Worm (Caenorhabditis elegans) whole organism, L1 larva: ENCODE data around the gene ltah-1.1.

Experiments used
- C16A3.4 ChIP-seq: fragments of 150-350 bp; optimal IDR thresholded peaks from 2 replicates; lab custom pipeline; 2014; ENCODE audit warnings: missing biosample characterization, missing genetic modification characterization
- F16B12.6 ChIP-seq: fragments of 150-350 bp; optimal IDR thresholded peaks from 2 replicates; lab custom pipeline; 2014; ENCODE audit warnings: missing biosample characterization, missing genetic modification characterization
- aha-1 ChIP-seq: fragments of 150-350 bp; optimal IDR thresholded peaks from 2 replicates; lab custom pipeline; 2014; ENCODE audit warnings: missing biosample characterization, missing genetic modification characterization
- aly-2 ChIP-seq: fragments of 150-350 bp; optimal IDR thresholded peaks from 2 replicates; lab custom pipeline; 2014; ENCODE audit warnings: missing biosample characterization, missing genetic modification characterization
- blmp-1 ChIP-seq: fragments of 150-350 bp; optimal IDR thresholded peaks from 2 replicates; lab custom pipeline; 2014; ENCODE audit warnings: missing biosample characterization, missing genetic modification characterization
- ceh-8 ChIP-seq: fragments of 200-800 bp; sonication (Bioruptor generic); optimal IDR thresholded peaks from 2 replicates; lab custom pipeline; 2018; ENCODE audit warnings: mild to moderate bottlenecking, missing genetic modification characterization, moderate library complexity, missing compliant biosample characterization
- ceh-82 ChIP-seq, 3 experiments: fragments of 150-350 bp in 1 of 3; sonication (generic microtip) in 2 of 3; optimal IDR thresholded peaks; 2 replicates each; lab custom pipeline; 2014 to 2017; ENCODE audit warnings: missing biosample characterization in 3 of 3, missing genetic modification characterization in 3 of 3
- ceh-88 ChIP-seq: fragments of 200-800 bp; sonication (Bioruptor generic); IDR thresholded peaks from 2 replicates; pipeline ENCODE4 v1.3.6; 2022; ENCODE audit warnings: missing genetic modification characterization, missing compliant biosample characterization
- ceh-90 ChIP-seq: sonication (generic microtip); optimal IDR thresholded peaks from 2 replicates; lab custom pipeline; 2016; ENCODE audit warnings: missing genetic modification characterization, missing compliant biosample characterization
- dpl-1 ChIP-seq, 3 experiments: fragments of 150-350 bp in 2 of 3; sonication (generic microtip) in 1 of 3; optimal IDR thresholded peaks; 2 replicates each; lab custom pipeline; 2014 to 2017; ENCODE audit warnings: missing biosample characterization in 3 of 3, missing genetic modification characterization in 3 of 3, missing genetic modification reagents in 3 of 3
- efl-1 ChIP-seq, 4 experiments: fragments of 150-350 bp; optimal IDR thresholded peaks in 3 of 4; peaks in 1 of 4; 1 replicate in 1 of 4; 2 replicates in 3 of 4; lab custom pipeline; 2014; ENCODE audit warnings: missing biosample characterization in 2 of 4, missing genetic modification characterization in 2 of 4, missing genetic modification reagents in 2 of 4
- efl-3 ChIP-seq: fragments of 200-800 bp; sonication (Bioruptor generic); optimal IDR thresholded peaks from 2 replicates; lab custom pipeline; 2018; ENCODE audit warnings: mild to moderate bottlenecking, missing genetic modification characterization, missing compliant biosample characterization
- egl-27 ChIP-seq, 2 experiments: fragments of 150-350 bp in 1 of 2; sonication (generic microtip); optimal IDR thresholded peaks; 3 replicates each; lab custom pipeline; 2017 to 2018; ENCODE audit warnings: missing biosample characterization in 2 of 2, missing genetic modification characterization in 2 of 2, missing genetic modification reagents in 2 of 2
- fos-1 ChIP-seq: fragments of 150-350 bp; optimal IDR thresholded peaks from 2 replicates; lab custom pipeline; 2014; ENCODE audit warnings: missing biosample characterization, missing genetic modification characterization
- grh-1 ChIP-seq: fragments of 200-800 bp; sonication (Bioruptor generic); IDR thresholded peaks from 2 replicates; pipeline ENCODE4 v1.3.6; 2022; ENCODE audit warnings: missing genetic modification reagents, missing genetic modification characterization, missing compliant biosample characterization
- hlh-17 ChIP-seq: fragments of 200-800 bp; sonication (Bioruptor generic); optimal IDR thresholded peaks from 2 replicates; lab custom pipeline; 2018; ENCODE audit warnings: missing genetic modification characterization, mild to moderate bottlenecking, missing compliant biosample characterization, moderate library complexity, borderline replicate concordance
- hpl-2 ChIP-seq: fragments of 150-350 bp; optimal IDR thresholded peaks from 2 replicates; lab custom pipeline; 2014; ENCODE audit warnings: missing biosample characterization, missing genetic modification reagents, missing genetic modification characterization
- irx-1 ChIP-seq: sonication (generic microtip); optimal IDR thresholded peaks from 2 replicates; lab custom pipeline; 2016; ENCODE audit warnings: missing genetic modification characterization, missing compliant biosample characterization
- isw-1 ChIP-seq: fragments of 200-800 bp; sonication (Bioruptor generic); IDR thresholded peaks from 2 replicates; pipeline ENCODE4 v1.3.6; 2022; ENCODE audit warnings: missing genetic modification characterization, missing compliant biosample characterization
- lin-13 ChIP-seq: fragments of 150-350 bp; optimal IDR thresholded peaks from 2 replicates; lab custom pipeline; 2014; ENCODE audit warnings: missing biosample characterization, missing genetic modification reagents, missing genetic modification characterization
- lin-35 ChIP-seq, 2 experiments: fragments of 150-350 bp; optimal IDR thresholded peaks; 2 replicates each; lab custom pipeline; 2014; ENCODE audit warnings: missing biosample characterization in 2 of 2, missing genetic modification characterization in 2 of 2, missing genetic modification reagents in 2 of 2
- lin-39 ChIP-seq: fragments of 150-350 bp; optimal IDR thresholded peaks from 2 replicates; lab custom pipeline; 2014; ENCODE audit warnings: missing biosample characterization, missing genetic modification reagents, missing genetic modification characterization
- lir-3 ChIP-seq: sonication (generic microtip); optimal IDR thresholded peaks from 2 replicates; lab custom pipeline; 2016; ENCODE audit warnings: mild to moderate bottlenecking, missing genetic modification characterization, moderate library complexity, missing compliant biosample characterization; ENCODE audit not compliant: poor library complexity
- lsy-2 ChIP-seq, 2 experiments: fragments of 150-350 bp; optimal IDR thresholded peaks; 2 replicates each; lab custom pipeline; 2014; ENCODE audit warnings: missing biosample characterization in 2 of 2, missing genetic modification characterization in 2 of 2
- mab-9 ChIP-seq: fragments of 200-800 bp; sonication (Bioruptor generic); IDR thresholded peaks from 2 replicates; pipeline ENCODE4 v1.3.6; 2022; ENCODE audit warnings: missing genetic modification reagents, missing genetic modification characterization, missing compliant biosample characterization
- mep-1 ChIP-seq: fragments of 150-350 bp; optimal IDR thresholded peaks from 2 replicates; lab custom pipeline; 2014; ENCODE audit warnings: missing biosample characterization, missing genetic modification characterization
- nhr-19 ChIP-seq: fragments of 200-800 bp; sonication (Bioruptor generic); conservative IDR thresholded peaks from 2 replicates; pipeline ENCODE4 v1.3.6; 2022; ENCODE audit warnings: missing genetic modification characterization, missing compliant biosample characterization
- nhr-20 ChIP-seq: sonication (generic microtip); optimal IDR thresholded peaks from 2 replicates; lab custom pipeline; 2016; ENCODE audit warnings: mild to moderate bottlenecking, missing genetic modification characterization, missing compliant biosample characterization
- nhr-47 ChIP-seq: sonication (generic microtip); optimal IDR thresholded peaks from 2 replicates; lab custom pipeline; 2016; ENCODE audit warnings: mild to moderate bottlenecking, missing genetic modification characterization, moderate library complexity, missing compliant biosample characterization
- nhr-71 ChIP-seq: sonication (generic microtip); optimal IDR thresholded peaks from 2 replicates; lab custom pipeline; 2016; ENCODE audit warnings: mild to moderate bottlenecking, missing genetic modification characterization, moderate library complexity, missing compliant biosample characterization
- nhr-84 ChIP-seq: sonication (generic microtip); optimal IDR thresholded peaks from 2 replicates; lab custom pipeline; 2017; ENCODE audit warnings: missing biosample characterization, missing genetic modification characterization
- rnt-1 ChIP-seq: sonication (generic microtip); optimal IDR thresholded peaks from 2 replicates; lab custom pipeline; 2016; ENCODE audit warnings: mild to moderate bottlenecking, missing genetic modification characterization, moderate library complexity, missing compliant biosample characterization
- snu-23 ChIP-seq: sonication (generic microtip); optimal IDR thresholded peaks from 2 replicates; lab custom pipeline; 2016; ENCODE audit warnings: missing genetic modification characterization, missing compliant biosample characterization
- sox-4 ChIP-seq: sonication (generic microtip); optimal IDR thresholded peaks from 2 replicates; lab custom pipeline; 2016; ENCODE audit warnings: missing genetic modification characterization, missing compliant biosample characterization
- sup-37 ChIP-seq: fragments of 200-800 bp; sonication (Bioruptor generic); optimal IDR thresholded peaks from 2 replicates; lab custom pipeline; 2018; ENCODE audit warnings: mild to moderate bottlenecking, missing genetic modification characterization, missing compliant biosample characterization
- swsn-7 ChIP-seq: sonication (generic microtip); optimal IDR thresholded peaks from 2 replicates; lab custom pipeline; 2016; ENCODE audit warnings: missing genetic modification characterization, missing compliant biosample characterization
- tbx-2 ChIP-seq: sonication (generic microtip); optimal IDR thresholded peaks from 2 replicates; lab custom pipeline; 2016; ENCODE audit warnings: missing genetic modification characterization, missing compliant biosample characterization
- tlp-1 ChIP-seq: fragments of 150-350 bp; optimal IDR thresholded peaks from 2 replicates; lab custom pipeline; 2014; ENCODE audit warnings: missing biosample characterization, missing genetic modification characterization
- unc-130 ChIP-seq: fragments of 150-350 bp; optimal IDR thresholded peaks from 2 replicates; lab custom pipeline; 2017; ENCODE audit warnings: missing biosample characterization, missing genetic modification characterization, inconsistent platforms
- unc-30 ChIP-seq: sonication (generic microtip); optimal IDR thresholded peaks from 2 replicates; lab custom pipeline; 2017; ENCODE audit warnings: missing biosample characterization, missing genetic modification characterization
- unc-62 ChIP-seq: fragments of 150-350 bp; optimal IDR thresholded peaks from 2 replicates; lab custom pipeline; 2014; ENCODE audit warnings: missing biosample characterization, missing genetic modification reagents, missing genetic modification characterization
- vab-15 ChIP-seq: sonication (generic microtip); optimal IDR thresholded peaks from 2 replicates; lab custom pipeline; 2017; ENCODE audit warnings: missing genotype, mild to moderate bottlenecking, missing genetic modification characterization, missing compliant biosample characterization
- xbp-1 ChIP-seq: sonication (generic microtip); optimal IDR thresholded peaks from 2 replicates; lab custom pipeline; 2016; ENCODE audit warnings: missing genetic modification characterization, missing compliant biosample characterization
- zip-4 ChIP-seq: fragments of 200-800 bp; sonication (Bioruptor generic); optimal IDR thresholded peaks from 2 replicates; lab custom pipeline; 2018; ENCODE audit warnings: mild to moderate bottlenecking, missing genetic modification characterization, moderate library complexity, missing compliant biosample characterization

Gene ltah-1.1

DNA sequence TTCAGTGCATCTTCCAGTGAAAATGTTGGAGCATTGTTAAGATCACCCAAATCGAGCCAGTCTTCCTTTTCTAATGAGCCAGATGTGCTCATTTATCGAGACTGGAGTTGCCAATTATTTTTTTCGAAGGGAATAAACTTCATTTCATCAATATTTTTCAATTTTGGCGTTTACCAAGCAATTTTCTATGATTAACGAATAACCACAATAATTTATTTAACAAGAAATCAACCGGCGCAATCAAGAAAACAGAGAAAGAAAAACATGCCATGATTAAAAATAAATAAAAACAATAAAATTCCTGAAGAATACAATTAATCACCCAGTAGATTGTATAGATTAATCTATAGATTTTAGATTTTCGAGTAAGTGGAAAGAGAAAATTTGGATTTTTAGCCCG, 3.5 kb upstream of the ltah-1.1 start, which contains the start of gene vps-8:
Gene vps-8 (minus strand): TSS at position 101 of the 400 bp plus-strand sequence.
- TF ChIP-seq lin-35 (GFP tag; optimal IDR thresholded peaks at IDR 0.05; lab: Kevin White, UChicago) (no peak), grh-1 (GFP tag; lab: Robert Waterston, UW) (no peak), aha-1 (no peak), lsy-2 (tag; optimal IDR thresholded peaks at IDR 0.05; lab: Kevin White, UChicago) (no peak), C16A3.4 (tag; lab: Kevin White, UChicago) (no peak), ceh-8 (no peak), ceh-90 (no peak), nhr-47 (tag; lab: Kevin White, UChicago) (no peak), blmp-1 (no peak), ceh-82 (tag; optimal IDR thresholded peaks at IDR 0.05; lab: Kevin White, UChicago) (no peak)

DNA sequence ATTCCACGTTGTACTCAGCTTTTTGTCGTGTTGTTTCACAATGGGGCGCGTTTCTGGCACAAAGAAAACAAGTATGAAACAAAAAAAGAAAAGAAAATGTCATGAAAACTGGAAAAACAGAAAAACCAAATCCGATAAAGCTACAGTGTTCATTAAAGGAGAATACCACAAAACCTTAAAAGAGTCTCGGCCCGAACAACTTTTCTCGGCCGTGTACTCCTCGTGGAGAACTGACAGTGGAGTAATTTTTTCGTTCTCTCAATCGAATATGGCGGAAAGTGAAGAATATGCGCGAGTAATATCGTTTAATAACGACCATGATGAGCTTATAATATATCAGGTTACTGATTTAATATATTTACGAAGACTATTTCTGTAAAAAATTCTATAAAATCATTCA, 915 bp upstream of the ltah-1.1 start, which contains the start of the genes tag-335 and vkmt-1:
Gene tag-335 (minus strand): TSS at position 88 of the 400 bp plus-strand sequence.
Gene vkmt-1 (plus strand): TSS at position 219 of the 400 bp plus-strand sequence.
- TF ChIP-seq rnt-1 (tag; lab: Kevin White, UChicago) (peak; percentile 70), blmp-1 (peak; percentile 19), swsn-7 (no peak), nhr-47 (tag; lab: Kevin White, UChicago) (peak; percentile 16), lsy-2 (tag; optimal IDR thresholded peaks at IDR 0.05; lab: Kevin White, UChicago) (peak in 1 of 2 experiments; percentile 50), snu-23 (GFP tag; lab: Kevin White, UChicago) (peak; percentile 34), hpl-2 (GFP tag; lab: Kevin White, UChicago) (no peak), F16B12.6 (tag; lab: Kevin White, UChicago) (peak; percentile 32), isw-1 (GFP tag; lab: Robert Waterston, UW) (no peak), nhr-71 (tag; lab: Kevin White, UChicago) (peak; percentile 28), ceh-90 (peak; percentile 52), lin-13 (GFP tag; lab: Kevin White, UChicago) (no peak), sox-4 (tag; lab: Kevin White, UChicago) (no peak), lir-3 (tag; lab: Kevin White, UChicago) (peak; percentile 7), lin-35 (GFP tag; optimal IDR thresholded peaks at IDR 0.05; lab: Kevin White, UChicago) (peak; percentile 4 to 37), nhr-20 (tag; lab: Kevin White, UChicago) (peak; percentile 16), lin-39 (tag; lab: Kevin White, UChicago) (no peak), xbp-1 (tag; lab: Kevin White, UChicago) (peak; percentile 29), efl-1 (optimal IDR thresholded peaks at IDR 0.05; lab: Kevin White, UChicago) (peak; percentile 11 to 25), efl-1 (GFP tag; optimal IDR thresholded peaks at IDR 0.05 in 1 of 2; lab: Kevin White, UChicago) (peak; percentile 11 to 17), tbx-2 (tag; lab: Kevin White, UChicago) (peak; percentile 16), ceh-88 (GFP tag; lab: Robert Waterston, UW) (no peak), dpl-1 (GFP tag; optimal IDR thresholded peaks at IDR 0.05; lab: Kevin White, UChicago) (peak in 2 of 3 experiments; percentile 1 to 36)

DNA sequence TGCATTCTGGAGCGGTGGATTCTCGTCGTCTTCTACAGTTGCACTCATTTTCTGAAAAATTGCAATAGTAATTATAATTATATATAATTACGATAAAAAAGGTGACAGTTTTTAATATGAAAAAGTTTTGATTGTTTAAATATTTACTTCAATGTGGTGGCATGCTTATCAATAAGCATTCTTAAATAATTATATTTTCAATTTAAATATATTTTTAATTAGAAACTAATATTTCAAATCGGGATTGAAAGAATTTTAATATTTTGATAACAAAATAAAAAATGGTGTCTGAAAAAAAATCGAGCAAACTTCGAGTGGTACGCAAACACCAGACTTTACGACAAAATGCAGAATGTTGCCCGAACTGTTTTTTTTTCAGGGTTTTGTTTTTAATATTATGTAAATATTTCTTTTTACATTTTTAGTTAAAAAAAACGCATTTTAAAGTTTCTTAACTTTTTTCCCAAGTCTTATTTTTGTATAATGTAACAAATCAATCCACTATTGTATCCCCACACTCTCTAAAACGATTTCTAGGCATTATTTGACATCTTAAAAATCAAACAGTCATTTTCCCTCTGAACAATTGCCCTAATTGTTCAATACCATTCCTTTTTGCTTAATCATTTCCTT, 2.9 kb downstream of the ltah-1.1 start, which contains the start of the genes C42C1.12 and C42C1.19:
Gene C42C1.12 (minus strand): TSS at position 51 of the 633 bp plus-strand sequence.
Gene C42C1.19 (plus strand): TSS at position 583 of the 633 bp plus-strand sequence.
- TF ChIP-seq nhr-71 (tag; lab: Kevin White, UChicago) = no peak
- no peak for TF ChIP-seq egl-27 (tag; optimal IDR thresholded peaks at IDR 0.05; lab: Kevin White, UChicago)
- TF ChIP-seq aly-2 (tag; lab: Kevin White, UChicago) = no peak
- no peak for TF ChIP-seq unc-30 (tag; lab: Kevin White, UChicago)
- TF ChIP-seq zip-4 (GFP tag; lab: Kevin White, UChicago) = no peak
- TF ChIP-seq nhr-84 (tag; lab: Kevin White, UChicago) = no peak
- TF ChIP-seq efl-1 (optimal IDR thresholded peaks at IDR 0.05; lab: Kevin White, UChicago) = peak; percentile 1 to 30
- peak in 1 of 2 experiments; percentile 45 for TF ChIP-seq efl-1 (GFP tag; optimal IDR thresholded peaks at IDR 0.05 in 1 of 2; lab: Kevin White, UChicago)
- TF ChIP-seq dpl-1 (GFP tag; optimal IDR thresholded peaks at IDR 0.05; lab: Kevin White, UChicago) = peak in 1 of 3 experiments; percentile 39
- TF ChIP-seq mab-9 (GFP tag; lab: Robert Waterston, UW) = no peak
- no peak for TF ChIP-seq vab-15 (tag; lab: Kevin White, UChicago)
- peak; percentile 53 for TF ChIP-seq mep-1 (tag; lab: Kevin White, UChicago)
- peak; percentile 1 to 14 for TF ChIP-seq lin-35 (GFP tag; optimal IDR thresholded peaks at IDR 0.05; lab: Kevin White, UChicago)
- TF ChIP-seq efl-3 = no peak
- TF ChIP-seq F16B12.6 (tag; lab: Kevin White, UChicago) = peak; percentile 82
- no peak for TF ChIP-seq sup-37 (GFP tag; lab: Kevin White, UChicago)
- peak; percentile 15 for TF ChIP-seq blmp-1
- TF ChIP-seq unc-130 (tag; lab: Kevin White, UChicago) = no peak
- no peak for TF ChIP-seq irx-1 (tag; lab: Kevin White, UChicago)
- TF ChIP-seq lin-39 (tag; lab: Kevin White, UChicago) = no peak
- no peak for TF ChIP-seq hlh-17 (GFP tag; lab: Kevin White, UChicago)
- peak; percentile 3 for TF ChIP-seq swsn-7
- no peak for TF ChIP-seq aha-1
- no peak for TF ChIP-seq unc-62 (GFP tag; lab: Kevin White, UChicago)
- TF ChIP-seq lsy-2 (tag; optimal IDR thresholded peaks at IDR 0.05; lab: Kevin White, UChicago) = peak; percentile 54 to 61
- no peak for TF ChIP-seq fos-1 (tag; lab: Kevin White, UChicago)
- no peak for TF ChIP-seq tlp-1 (tag; lab: Kevin White, UChicago)
- no peak for TF ChIP-seq nhr-19 (GFP tag; lab: Robert Waterston, UW)
- peak; percentile 32 for TF ChIP-seq xbp-1 (tag; lab: Kevin White, UChicago)
- TF ChIP-seq, all 84 proteins: peak for 9
